1 worm cellular context compared by ENCODE assay signal in genomic region chrII:5340672-5341568, ce11.
TF ChIP-seq lines count a peak whose summit lies in the region.

No protein-coding gene starts in this region.

TF ChIP-seq in whole organism, L1 larva, 84 proteins besides CTCF, POLR2A, EP300 and RAD21 (continued from another document):
- peak; percentile 10 for TF ChIP-seq fos-1 (tag; optimal IDR thresholded peaks at IDR 0.05; lab: Kevin White, UChicago)
- no peak for TF ChIP-seq ets-5 (GFP tag; IDR thresholded peaks at IDR 0.05; lab: Robert Waterston, UW)
- no peak for TF ChIP-seq Y116A8C.19 (tag; optimal IDR thresholded peaks at IDR 0.05; lab: Kevin White, UChicago; ENCODE audit: borderline replicate concordance)
- TF ChIP-seq efl-1 (optimal IDR thresholded peaks at IDR 0.05; lab: Kevin White, UChicago), result no peak
- TF ChIP-seq efl-1 (GFP tag; optimal IDR thresholded peaks at IDR 0.05 in 1 of 2; lab: Kevin White, UChicago), result no peak
- no peak for TF ChIP-seq blmp-1 (tag; optimal IDR thresholded peaks at IDR 0.05; lab: Kevin White, UChicago)
- TF ChIP-seq lsy-2 (tag; optimal IDR thresholded peaks at IDR 0.05; lab: Kevin White, UChicago), result peak in 1 of 2 experiments; percentile 36
- TF ChIP-seq dpl-1 (GFP tag; optimal IDR thresholded peaks at IDR 0.05; lab: Kevin White, UChicago), result no peak
- no peak for TF ChIP-seq nhr-20 (tag; optimal IDR thresholded peaks at IDR 0.05; lab: Kevin White, UChicago)
- TF ChIP-seq hpl-2 (GFP tag; optimal IDR thresholded peaks at IDR 0.05; lab: Kevin White, UChicago), result no peak
- no peak for TF ChIP-seq sox-4 (tag; optimal IDR thresholded peaks at IDR 0.05; lab: Kevin White, UChicago)
- no peak for TF ChIP-seq vab-15 (tag; optimal IDR thresholded peaks at IDR 0.05; lab: Kevin White, UChicago)
